Worm (Caenorhabditis elegans) whole organism, L3 larva: Measurements from ENCODE around the gene F09F9.1.

Source experiments
- R02D3.7 ChIP-seq: fragments of 150-350 bp; optimal IDR thresholded peaks from 2 replicates; lab custom pipeline; 2014; ENCODE audit warnings: missing biosample characterization, missing genetic modification characterization
- aly-2 ChIP-seq: fragments of 150-350 bp; optimal IDR thresholded peaks from 2 replicates; lab custom pipeline; 2014; ENCODE audit warnings: missing biosample characterization, missing genetic modification characterization
- ama-1 ChIP-seq: fragments of 150-350 bp; optimal IDR thresholded peaks from 2 replicates; lab custom pipeline; 2018
- ceh-16 ChIP-seq: sonication (generic microtip); optimal IDR thresholded peaks from 2 replicates; lab custom pipeline; 2017; ENCODE audit warnings: missing biosample characterization, missing genetic modification characterization
- ceh-28 ChIP-seq: fragments of 150-350 bp; optimal IDR thresholded peaks from 2 replicates; lab custom pipeline; 2014; ENCODE audit warnings: missing biosample characterization, missing genetic modification reagents, missing genetic modification characterization
- ceh-82 ChIP-seq: fragments of 150-350 bp; optimal IDR thresholded peaks from 2 replicates; lab custom pipeline; 2014; ENCODE audit warnings: missing biosample characterization, missing genetic modification characterization
- daf-12 ChIP-seq: fragments of 150-350 bp; optimal IDR thresholded peaks from 2 replicates; lab custom pipeline; 2014; ENCODE audit warnings: missing biosample characterization, missing genetic modification reagents, missing genetic modification characterization
- egl-27 ChIP-seq: sonication (generic microtip); optimal IDR thresholded peaks from 4 replicates; lab custom pipeline; 2017; ENCODE audit warnings: missing biosample characterization, missing genetic modification reagents, missing genetic modification characterization
- egl-5 ChIP-seq: fragments of 150-350 bp; optimal IDR thresholded peaks from 2 replicates; lab custom pipeline; 2017; ENCODE audit warnings: missing biosample characterization, missing genetic modification reagents, missing genetic modification characterization, inconsistent platforms
- elt-1 ChIP-seq: fragments of 150-350 bp; optimal IDR thresholded peaks from 2 replicates; lab custom pipeline; 2014; ENCODE audit warnings: missing biosample characterization, missing genetic modification characterization
- elt-3 ChIP-seq, 3 experiments: fragments of 150-350 bp in 1 of 3; sonication (generic microtip) in 2 of 3; optimal IDR thresholded peaks; 2 replicates in 2 of 3; 4 replicates in 1 of 3; lab custom pipeline; 2014 to 2017; ENCODE audit warnings: missing biosample characterization in 3 of 3, missing genetic modification characterization in 3 of 3
- eor-1 ChIP-seq, 2 experiments: fragments of 150-350 bp; optimal IDR thresholded peaks; 2 replicates each; lab custom pipeline; 2014 to 2018; ENCODE audit warnings: missing biosample characterization in 2 of 2, missing genetic modification characterization in 2 of 2
- fkh-10 ChIP-seq: sonication (generic microtip); optimal IDR thresholded peaks from 2 replicates; lab custom pipeline; 2017; ENCODE audit warnings: missing biosample characterization, missing genetic modification reagents, missing genetic modification characterization
- fkh-2 ChIP-seq: fragments of 150-350 bp; optimal IDR thresholded peaks from 2 replicates; lab custom pipeline; 2014; ENCODE audit warnings: missing biosample characterization, missing genetic modification reagents, missing genetic modification characterization
- fos-1 ChIP-seq: fragments of 150-350 bp; optimal IDR thresholded peaks from 2 replicates; lab custom pipeline; 2014; ENCODE audit warnings: missing biosample characterization, missing genetic modification characterization
- hmg-11 ChIP-seq: sonication (generic microtip); optimal IDR thresholded peaks from 2 replicates; lab custom pipeline; 2016; ENCODE audit warnings: missing genetic modification characterization, missing compliant biosample characterization
- lin-39 ChIP-seq: fragments of 150-350 bp; optimal IDR thresholded peaks from 2 replicates; lab custom pipeline; 2018; ENCODE audit warnings: missing biosample characterization, missing genetic modification reagents, missing genetic modification characterization
- lsy-12 ChIP-seq: sonication (generic microtip); optimal IDR thresholded peaks from 2 replicates; lab custom pipeline; 2016; ENCODE audit warnings: mild to moderate bottlenecking, missing genetic modification characterization, missing compliant biosample characterization
- nfya-1 ChIP-seq: sonication (generic microtip); optimal IDR thresholded peaks from 2 replicates; lab custom pipeline; 2017; ENCODE audit warnings: missing genetic modification characterization, mild to moderate bottlenecking, missing compliant biosample characterization, antibody characterized with exemption, moderate library complexity; ENCODE audit not compliant: insufficient read depth
- nhr-23 ChIP-seq: fragments of 150-350 bp; optimal IDR thresholded peaks from 2 replicates; lab custom pipeline; 2014; ENCODE audit warnings: missing biosample characterization, missing genetic modification reagents, missing genetic modification characterization
- nhr-25 ChIP-seq: sonication (generic microtip); optimal IDR thresholded peaks from 2 replicates; lab custom pipeline; 2017; ENCODE audit warnings: missing biosample characterization, missing genetic modification characterization
- nhr-43 ChIP-seq: sonication (generic microtip); optimal IDR thresholded peaks from 2 replicates; lab custom pipeline; 2016; ENCODE audit warnings: mild to moderate bottlenecking, missing genetic modification characterization, missing compliant biosample characterization; ENCODE audit not compliant: poor library complexity, severe bottlenecking
- nhr-67 ChIP-seq: fragments of 150-350 bp; optimal IDR thresholded peaks from 2 replicates; lab custom pipeline; 2014; ENCODE audit warnings: missing biosample characterization, missing genetic modification characterization
- nhr-76 ChIP-seq: fragments of 150-350 bp; sonication (generic microtip); optimal IDR thresholded peaks from 5 replicates; lab custom pipeline; 2014; ENCODE audit warnings: missing biosample characterization, missing genetic modification characterization
- nhr-77 ChIP-seq: fragments of 150-350 bp; optimal IDR thresholded peaks from 2 replicates; lab custom pipeline; 2014; ENCODE audit warnings: missing biosample characterization, missing genetic modification characterization
- pha-4 ChIP-seq: fragments of 150-350 bp; optimal IDR thresholded peaks from 2 replicates; lab custom pipeline; 2014; ENCODE audit warnings: missing biosample characterization, missing genetic modification reagents, missing genetic modification characterization
- pqm-1 ChIP-seq: fragments of 150-350 bp; optimal IDR thresholded peaks from 2 replicates; lab custom pipeline; 2017; ENCODE audit warnings: missing biosample characterization, missing genetic modification characterization, inconsistent platforms
- sea-2 ChIP-seq: fragments of 150-350 bp; sonication (generic microtip); optimal IDR thresholded peaks from 4 replicates; lab custom pipeline; 2014; ENCODE audit warnings: missing biosample characterization, missing genetic modification reagents, missing genetic modification characterization
- skn-1 ChIP-seq: fragments of 150-350 bp; optimal IDR thresholded peaks from 2 replicates; lab custom pipeline; 2014; ENCODE audit warnings: missing biosample characterization, missing genetic modification characterization
- snpc-4 ChIP-seq: fragments of 150-350 bp; optimal IDR thresholded peaks from 2 replicates; lab custom pipeline; 2014; ENCODE audit warnings: missing biosample characterization, missing genetic modification characterization
- tbx-2 ChIP-seq: sonication (generic microtip); optimal IDR thresholded peaks from 2 replicates; lab custom pipeline; 2016; ENCODE audit warnings: mild to moderate bottlenecking, missing genetic modification characterization, missing compliant biosample characterization
- unc-39 ChIP-seq: sonication (generic microtip); optimal IDR thresholded peaks from 4 replicates; lab custom pipeline; 2017; ENCODE audit warnings: missing biosample characterization, missing genetic modification characterization
- zag-1 ChIP-seq: fragments of 150-350 bp; optimal IDR thresholded peaks from 2 replicates; lab custom pipeline; 2014; ENCODE audit warnings: missing biosample characterization, missing genetic modification characterization
- ztf-11 ChIP-seq: fragments of 150-350 bp; optimal IDR thresholded peaks from 2 replicates; lab custom pipeline; 2014; ENCODE audit warnings: missing biosample characterization, missing genetic modification characterization
- ztf-4 ChIP-seq: fragments of 150-350 bp; optimal IDR thresholded peaks from 2 replicates; lab custom pipeline; 2014; ENCODE audit warnings: missing biosample characterization, missing genetic modification characterization

Gene F09F9.1

ce11 chrX:4085489-4085888 lies 29.6 kb upstream of the F09F9.1 start:
- TF ChIP-seq pqm-1 (tag; lab: Kevin White, UChicago) (peak; percentile 1), pha-4 (tag; lab: Kevin White, UChicago) (no peak)
- TF ChIP-seq, all 47 proteins: peak for 1

- TF ChIP-seq fkh-10 (GFP tag; lab: Kevin White, UChicago) = peak; percentile 80
- TF ChIP-seq hmg-11 (tag; lab: Kevin White, UChicago) = no peak
- TF ChIP-seq, all 47 proteins: peak for 1
These were observed 26.2 kb upstream of the F09F9.1 start for ce11 chrX:4088943-4089342.

ce11 chrX:4094979-4095378 lies 20.1 kb upstream of the F09F9.1 start:
- TF ChIP-seq egl-27 (tag; lab: Kevin White, UChicago) (no peak), nhr-76 (tag; lab: Kevin White, UChicago) (no peak), elt-1 (tag; lab: Kevin White, UChicago) (peak; percentile 47), fos-1 (tag; lab: Kevin White, UChicago) (no peak), ztf-11 (tag; lab: Kevin White, UChicago) (no peak), egl-5 (tag; lab: Kevin White, UChicago) (no peak), snpc-4 (no peak), lin-39 (peak; percentile 3), skn-1 (no peak), unc-39 (tag; lab: Kevin White, UChicago) (no peak)

ce11 chrX:4100473-4100872 lies 14.7 kb upstream of the F09F9.1 start, which contains the start of gene clh-4:
Gene clh-4 (minus strand): TSS chrX:4100573.
- TF ChIP-seq daf-12 (tag; lab: Kevin White, UChicago) (no peak), sea-2 (GFP tag; lab: Kevin White, UChicago) (no peak), ceh-16 (tag; lab: Kevin White, UChicago) (no peak), nhr-23 (no peak)
- TF ChIP-seq, all 47 proteins: peak for 0

ce11 chrX:4101213-4101612 lies 13.9 kb upstream of the F09F9.1 start:
- peak; percentile 43 for TF ChIP-seq nhr-43
- TF ChIP-seq nhr-76 (tag; lab: Kevin White, UChicago) = no peak
- TF ChIP-seq nhr-25 = peak; percentile 75
- TF ChIP-seq ama-1 (lab: Kevin White, UChicago) = peak; percentile 89
- TF ChIP-seq, all 47 proteins: peak for 3

- TF ChIP-seq elt-3 (tag; optimal IDR thresholded peaks at IDR 0.05; lab: Kevin White, UChicago) (no peak), nhr-25 (peak; percentile 91), unc-39 (tag; lab: Kevin White, UChicago) (no peak), sea-2 (GFP tag; lab: Kevin White, UChicago) (no peak), daf-12 (tag; lab: Kevin White, UChicago) (no peak), fos-1 (tag; lab: Kevin White, UChicago) (no peak), ztf-4 (no peak), eor-1 (tag; optimal IDR thresholded peaks at IDR 0.05; lab: Kevin White, UChicago) (no peak), ceh-28 (tag; lab: Kevin White, UChicago) (no peak), nhr-77 (tag; lab: Kevin White, UChicago) (no peak), nhr-67 (no peak), fkh-2 (no peak), zag-1 (tag; lab: Kevin White, UChicago) (no peak), nhr-23 (peak; percentile 50), R02D3.7 (tag; lab: Kevin White, UChicago) (no peak), hmg-11 (tag; lab: Kevin White, UChicago) (no peak), lin-39 (no peak), ama-1 (lab: Kevin White, UChicago) (no peak), nhr-43 (peak; percentile 98), lsy-12 (tag; lab: Kevin White, UChicago) (no peak), snpc-4 (no peak), nfya-1 (tag; lab: Kevin White, UChicago) (no peak), pqm-1 (tag; lab: Kevin White, UChicago) (no peak), aly-2 (no peak), ceh-82 (tag; lab: Kevin White, UChicago) (no peak), tbx-2 (tag; lab: Kevin White, UChicago) (peak; percentile 34), fkh-10 (GFP tag; lab: Kevin White, UChicago) (no peak)
These were observed 13.0 kb upstream of the F09F9.1 start, which contains the start of gene R02E4.3 for ce11 chrX:4102075-4102598. Gene R02E4.3 (minus strand): TSS chrX:4102125.
